Worm (Caenorhabditis elegans) whole organism, L2 larva: ENCODE measurements around the gene sru-15.

Experiments
- ZK546.5 ChIP-seq: sonication (generic microtip); optimal IDR thresholded peaks from 2 replicates; lab custom pipeline; 2017; ENCODE audit warnings: missing biosample characterization, missing genetic modification characterization
- aly-2 ChIP-seq: fragments of 150-350 bp; optimal IDR thresholded peaks from 2 replicates; lab custom pipeline; 2014; ENCODE audit warnings: missing biosample characterization, missing genetic modification characterization
- ama-1 ChIP-seq: fragments of 150-350 bp; optimal IDR thresholded peaks from 2 replicates; lab custom pipeline; 2018; ENCODE audit warnings: inconsistent platforms
- crh-2 ChIP-seq: sonication (generic microtip); optimal IDR thresholded peaks from 2 replicates; lab custom pipeline; 2017; ENCODE audit warnings: missing biosample characterization, missing genetic modification characterization
- nhr-11 ChIP-seq: fragments of 150-350 bp; optimal IDR thresholded peaks from 2 replicates; lab custom pipeline; 2014; ENCODE audit warnings: missing biosample characterization, missing genetic modification characterization
- nhr-12 ChIP-seq: fragments of 150-350 bp; optimal IDR thresholded peaks from 2 replicates; lab custom pipeline; 2014; ENCODE audit warnings: missing biosample characterization, missing genetic modification characterization
- nhr-23 ChIP-seq: fragments of 150-350 bp; optimal IDR thresholded peaks from 2 replicates; lab custom pipeline; 2014; ENCODE audit warnings: missing biosample characterization, missing genetic modification reagents, missing genetic modification characterization
- unc-62 ChIP-seq: fragments of 150-350 bp; optimal IDR thresholded peaks from 2 replicates; lab custom pipeline; 2014; ENCODE audit warnings: missing biosample characterization, missing genetic modification reagents, missing genetic modification characterization

DNA sequence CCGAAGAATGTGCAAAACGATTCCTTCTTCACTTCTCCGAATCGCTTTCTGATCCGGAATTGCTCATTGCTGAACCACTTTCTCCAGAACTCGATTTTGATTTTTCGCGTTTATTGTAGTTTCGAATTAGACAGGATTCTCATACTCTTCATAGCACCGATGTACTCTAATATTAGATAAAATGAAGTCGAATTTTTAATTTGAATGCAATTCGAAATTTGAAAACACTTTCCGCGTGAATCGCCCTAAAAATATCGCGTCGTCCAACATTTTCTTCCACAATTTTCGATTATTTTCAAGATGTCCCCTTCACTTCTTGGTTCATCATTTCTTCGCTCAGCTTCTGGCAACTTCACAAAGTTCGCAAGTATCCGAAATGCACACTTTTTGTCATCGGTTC, 14.0 kb upstream of the sru-15 start, which contains the start of gene C30H6.8:
- no peak for TF ChIP-seq ama-1 (lab: Kevin White, UChicago)
- TF ChIP-seq nhr-12 (tag; lab: Kevin White, UChicago) = no peak
- no peak for TF ChIP-seq nhr-11
- TF ChIP-seq ZK546.5 (tag; lab: Kevin White, UChicago) = no peak
- no peak for TF ChIP-seq aly-2 (tag; lab: Kevin White, UChicago)
- no peak for TF ChIP-seq nhr-23 (tag; lab: Kevin White, UChicago)
- TF ChIP-seq unc-62 (GFP tag; lab: Kevin White, UChicago) = no peak
- no peak for TF ChIP-seq crh-2 (tag; lab: Kevin White, UChicago)
